Worm (Caenorhabditis elegans): ENCODE measurements around the gene F13B6.1.

ce11 chrIV:7406690-7407089 lies 49.6 kb upstream of the F13B6.1 start:
- no peak for TF ChIP-seq dao-5 (tag; optimal IDR thresholded peaks at IDR 0.05)
- TF ChIP-seq him-1 (tag; optimal IDR thresholded peaks at IDR 0.05) = no peak

Measured in whole organism, L4/young adult.